Worm (Caenorhabditis elegans) whole organism, young adult: ENCODE data around the gene R08A2.2.

Experiments used
- B0035.1 ChIP-seq: sonication (generic microtip); optimal IDR thresholded peaks from 2 replicates; lab custom pipeline; 2016; ENCODE audit warnings: missing genetic modification characterization, mild to moderate bottlenecking, missing compliant biosample characterization, missing genotype, missing genetic modification reagents
- D2030.7 ChIP-seq: fragments of 200-800 bp; sonication (Bioruptor generic); IDR thresholded peaks from 2 replicates; pipeline ENCODE4 v1.3.6; 2022; ENCODE audit warnings: missing genetic modification reagents, missing genetic modification characterization, missing compliant biosample characterization
- F23B12.7 ChIP-seq: sonication (generic microtip); optimal IDR thresholded peaks from 2 replicates; lab custom pipeline; 2017; ENCODE audit warnings: missing genetic modification characterization, mild to moderate bottlenecking, missing compliant biosample characterization, antibody characterized with exemption, moderate library complexity; ENCODE audit not compliant: insufficient read depth
- F39B2.1 ChIP-seq: fragments of 200-800 bp; sonication (Bioruptor generic); IDR thresholded peaks from 2 replicates; pipeline ENCODE4 v1.3.6; 2022; ENCODE audit warnings: missing genetic modification reagents, missing genetic modification characterization, missing compliant biosample characterization
- F52B5.7 ChIP-seq: sonication (generic microtip); optimal IDR thresholded peaks from 2 replicates; lab custom pipeline; 2016; ENCODE audit warnings: mild to moderate bottlenecking, missing genetic modification characterization, missing compliant biosample characterization
- F57A8.1 ChIP-seq: fragments of 200-800 bp; sonication (Bioruptor generic); optimal IDR thresholded peaks from 2 replicates; lab custom pipeline; 2018; ENCODE audit warnings: mild to moderate bottlenecking, missing genetic modification characterization, moderate library complexity, missing compliant biosample characterization
- K12H6.12 ChIP-seq: fragments of 200-800 bp; sonication (Bioruptor generic); optimal IDR thresholded peaks from 2 replicates; lab custom pipeline; 2018; ENCODE audit warnings: mild to moderate bottlenecking, missing genetic modification characterization, missing compliant biosample characterization
- T26A5.8 ChIP-seq: sonication (generic microtip); optimal IDR thresholded peaks from 2 replicates; lab custom pipeline; 2016; ENCODE audit warnings: missing genetic modification characterization, missing compliant biosample characterization
- Y53F4B.3 ChIP-seq: fragments of 200-800 bp; sonication (Bioruptor generic); IDR thresholded peaks from 2 replicates; pipeline ENCODE4 v1.3.6; 2022; ENCODE audit warnings: missing genetic modification reagents, missing genetic modification characterization, missing compliant biosample characterization
- Y53G8AR.9 ChIP-seq: fragments of 200-800 bp; sonication (Bioruptor generic); conservative IDR thresholded peaks from 2 replicates; pipeline ENCODE4 v1.3.6; 2022; ENCODE audit warnings: missing genetic modification reagents, missing genetic modification characterization, missing compliant biosample characterization
- Y56A3A.18 ChIP-seq: fragments of 200-800 bp; sonication (Bioruptor generic); IDR thresholded peaks from 2 replicates; pipeline ENCODE4 v1.3.6; 2022; ENCODE audit warnings: missing genetic modification reagents, missing genetic modification characterization, missing compliant biosample characterization
- ZK185.1 ChIP-seq: sonication (generic microtip); optimal IDR thresholded peaks from 2 replicates; lab custom pipeline; 2016; ENCODE audit warnings: mild to moderate bottlenecking, missing genetic modification characterization, missing compliant biosample characterization; ENCODE audit not compliant: poor library complexity, severe bottlenecking
- aptf-2 ChIP-seq: fragments of 200-800 bp; sonication (Bioruptor generic); conservative IDR thresholded peaks from 2 replicates; pipeline ENCODE4 v1.3.6; 2022; ENCODE audit warnings: missing genetic modification reagents, missing genetic modification characterization, missing compliant biosample characterization
- aptf-3 ChIP-seq: fragments of 200-800 bp; sonication (Bioruptor generic); IDR thresholded peaks from 2 replicates; pipeline ENCODE4 v1.3.6; 2022; ENCODE audit warnings: missing genetic modification characterization, missing compliant biosample characterization
- bed-1 ChIP-seq: fragments of 200-800 bp; sonication (Bioruptor generic); IDR thresholded peaks from 2 replicates; pipeline ENCODE4 v1.3.6; 2022; ENCODE audit warnings: missing genetic modification reagents, missing genetic modification characterization, missing compliant biosample characterization
- bed-2 ChIP-seq: fragments of 200-800 bp; sonication (Bioruptor generic); IDR thresholded peaks from 2 replicates; pipeline ENCODE4 v1.3.6; 2022; ENCODE audit warnings: missing genetic modification reagents, missing genetic modification characterization, missing compliant biosample characterization
- ceh-40 ChIP-seq: fragments of 200-800 bp; sonication (Bioruptor generic); IDR thresholded peaks from 2 replicates; pipeline ENCODE4 v1.3.6; 2022; ENCODE audit warnings: missing genetic modification characterization, missing compliant biosample characterization
- ceh-58 ChIP-seq: fragments of 200-800 bp; sonication (Bioruptor generic); IDR thresholded peaks from 2 replicates; pipeline ENCODE4 v1.3.6; 2022; ENCODE audit warnings: missing genetic modification characterization, missing compliant biosample characterization
- ceh-91 ChIP-seq: fragments of 200-800 bp; sonication (Bioruptor generic); IDR thresholded peaks from 2 replicates; pipeline ENCODE4 v1.3.6; 2022; ENCODE audit warnings: missing genetic modification reagents, missing genetic modification characterization, missing compliant biosample characterization
- die-1 ChIP-seq: sonication (generic microtip); optimal IDR thresholded peaks from 2 replicates; lab custom pipeline; 2016; ENCODE audit warnings: missing genotype, mild to moderate bottlenecking, missing genetic modification characterization, missing compliant biosample characterization
- dox-1 ChIP-seq: fragments of 200-800 bp; sonication (Bioruptor generic); IDR thresholded peaks from 2 replicates; pipeline ENCODE4 v1.3.6; 2022; ENCODE audit warnings: missing genetic modification reagents, missing genetic modification characterization, missing compliant biosample characterization
- dpff-1 ChIP-seq: sonication (generic microtip); optimal IDR thresholded peaks from 2 replicates; lab custom pipeline; 2017; ENCODE audit warnings: mild to moderate bottlenecking, missing genetic modification characterization, missing compliant biosample characterization
- egl-44 ChIP-seq: fragments of 200-800 bp; sonication (Bioruptor generic); IDR thresholded peaks from 2 replicates; pipeline ENCODE4 v1.3.6; 2022; ENCODE audit warnings: missing genetic modification reagents, missing genetic modification characterization, missing compliant biosample characterization
- ekl-4 ChIP-seq: fragments of 200-800 bp; sonication (Bioruptor generic); IDR thresholded peaks from 2 replicates; pipeline ENCODE4 v1.3.6; 2022; ENCODE audit warnings: missing genetic modification reagents, missing genetic modification characterization, missing compliant biosample characterization
- hmg-1.2 ChIP-seq: fragments of 200-800 bp; sonication (Bioruptor generic); IDR thresholded peaks from 2 replicates; pipeline ENCODE4 v1.3.6; 2022; ENCODE audit warnings: missing genetic modification reagents, missing genetic modification characterization, missing compliant biosample characterization
- hmg-20 ChIP-seq: fragments of 200-800 bp; sonication (Bioruptor generic); IDR thresholded peaks from 2 replicates; pipeline ENCODE4 v1.3.6; 2022; ENCODE audit warnings: missing genetic modification reagents, missing genetic modification characterization, missing compliant biosample characterization
- lag-1 ChIP-seq: fragments of 200-800 bp; sonication (Bioruptor generic); IDR thresholded peaks from 2 replicates; pipeline ENCODE4 v1.3.6; 2022; ENCODE audit warnings: missing genetic modification reagents, missing genetic modification characterization, missing compliant biosample characterization
- let-526 ChIP-seq: fragments of 200-800 bp; sonication (Bioruptor generic); IDR thresholded peaks from 2 replicates; pipeline ENCODE4 v1.3.6; 2022; ENCODE audit warnings: missing genetic modification reagents, missing genetic modification characterization, missing compliant biosample characterization
- lsy-27 ChIP-seq: sonication (generic microtip); optimal IDR thresholded peaks from 2 replicates; lab custom pipeline; 2017; ENCODE audit warnings: missing genetic modification characterization, mild to moderate bottlenecking, missing compliant biosample characterization, antibody characterized with exemption, missing genotype, borderline replicate concordance; ENCODE audit not compliant: insufficient read depth
- mxl-1 ChIP-seq: sonication (generic microtip); optimal IDR thresholded peaks from 2 replicates; lab custom pipeline; 2016; ENCODE audit warnings: missing genetic modification characterization, missing compliant biosample characterization
- nfya-1 ChIP-seq: sonication (generic microtip); optimal IDR thresholded peaks from 2 replicates; lab custom pipeline; 2017; ENCODE audit warnings: antibody characterized with exemption, missing compliant biosample characterization, missing genetic modification characterization, borderline replicate concordance; ENCODE audit not compliant: insufficient read depth
- nhr-120 ChIP-seq: fragments of 200-800 bp; sonication (Bioruptor generic); IDR thresholded peaks from 2 replicates; pipeline ENCODE4 v1.3.6; 2022; ENCODE audit warnings: missing genetic modification characterization, missing compliant biosample characterization
- nhr-179 ChIP-seq: sonication (generic microtip); optimal IDR thresholded peaks from 2 replicates; lab custom pipeline; 2016; ENCODE audit warnings: mild to moderate bottlenecking, missing genetic modification characterization, missing compliant biosample characterization
- nhr-27 ChIP-seq: fragments of 200-800 bp; sonication (Bioruptor generic); optimal IDR thresholded peaks from 2 replicates; lab custom pipeline; 2018; ENCODE audit warnings: mild to moderate bottlenecking, missing genetic modification characterization, moderate library complexity, missing compliant biosample characterization
- nhr-80 ChIP-seq: sonication (generic microtip); optimal IDR thresholded peaks from 2 replicates; lab custom pipeline; 2016; ENCODE audit warnings: missing genetic modification characterization, missing compliant biosample characterization
- nhr-90 ChIP-seq: sonication (generic microtip); optimal IDR thresholded peaks from 2 replicates; lab custom pipeline; 2016; ENCODE audit warnings: missing genotype, mild to moderate bottlenecking, missing genetic modification characterization, missing compliant biosample characterization
- rec-8 ChIP-seq, 2 experiments: sonication (generic microtip); optimal IDR thresholded peaks; 2 replicates each; lab custom pipeline; 2016; ENCODE audit warnings: mild to moderate bottlenecking in 2 of 2, missing genetic modification characterization in 2 of 2, missing genetic modification reagents in 2 of 2, missing genotype in 2 of 2, missing biosample characterization in 1 of 2, missing compliant biosample characterization in 1 of 2, moderate library complexity in 1 of 2
- rpc-1 ChIP-seq, 2 experiments: fragments of 150-350 bp in 1 of 2; sonication (generic microtip) in 1 of 2; optimal IDR thresholded peaks; 2 replicates each; lab custom pipeline; 2014 to 2018; ENCODE audit warnings: missing biosample characterization in 1 of 2, missing genetic modification characterization in 1 of 2, missing genetic modification reagents in 1 of 2, missing genotype in 1 of 2
- sea-2 ChIP-seq: fragments of 200-800 bp; sonication (Bioruptor generic); IDR thresholded peaks from 2 replicates; pipeline ENCODE4 v1.3.6; 2022; ENCODE audit warnings: missing genetic modification characterization, missing compliant biosample characterization
- sptf-2 ChIP-seq: fragments of 200-800 bp; sonication (Bioruptor generic); optimal IDR thresholded peaks from 2 replicates; lab custom pipeline; 2018; ENCODE audit warnings: mild to moderate bottlenecking, missing genetic modification characterization, missing compliant biosample characterization
- tbp1 ChIP-seq: fragments of 200-800 bp; sonication (Bioruptor generic); optimal IDR thresholded peaks from 2 replicates; lab custom pipeline; 2018; ENCODE audit warnings: mild to moderate bottlenecking, missing genetic modification characterization, missing compliant biosample characterization
- unc-62 ChIP-seq: fragments of 150-350 bp; optimal IDR thresholded peaks from 2 replicates; lab custom pipeline; 2014; ENCODE audit warnings: missing biosample characterization, missing genetic modification reagents, missing genetic modification characterization
- zfh-2 ChIP-seq: fragments of 200-800 bp; sonication (Bioruptor generic); conservative IDR thresholded peaks from 2 replicates; pipeline ENCODE4 v1.3.6; 2022; ENCODE audit warnings: missing genetic modification reagents, missing genetic modification characterization, missing compliant biosample characterization
- ztf-28 ChIP-seq: fragments of 200-800 bp; sonication (Bioruptor generic); IDR thresholded peaks from 2 replicates; pipeline ENCODE4 v1.3.6; 2022; ENCODE audit warnings: missing genetic modification reagents, missing genetic modification characterization, missing compliant biosample characterization
- ztf-6 ChIP-seq: fragments of 200-800 bp; sonication (Bioruptor generic); IDR thresholded peaks from 2 replicates; pipeline ENCODE4 v1.3.6; 2022; ENCODE audit warnings: missing genetic modification reagents, missing genetic modification characterization, missing compliant biosample characterization

Gene R08A2.2

DNA sequence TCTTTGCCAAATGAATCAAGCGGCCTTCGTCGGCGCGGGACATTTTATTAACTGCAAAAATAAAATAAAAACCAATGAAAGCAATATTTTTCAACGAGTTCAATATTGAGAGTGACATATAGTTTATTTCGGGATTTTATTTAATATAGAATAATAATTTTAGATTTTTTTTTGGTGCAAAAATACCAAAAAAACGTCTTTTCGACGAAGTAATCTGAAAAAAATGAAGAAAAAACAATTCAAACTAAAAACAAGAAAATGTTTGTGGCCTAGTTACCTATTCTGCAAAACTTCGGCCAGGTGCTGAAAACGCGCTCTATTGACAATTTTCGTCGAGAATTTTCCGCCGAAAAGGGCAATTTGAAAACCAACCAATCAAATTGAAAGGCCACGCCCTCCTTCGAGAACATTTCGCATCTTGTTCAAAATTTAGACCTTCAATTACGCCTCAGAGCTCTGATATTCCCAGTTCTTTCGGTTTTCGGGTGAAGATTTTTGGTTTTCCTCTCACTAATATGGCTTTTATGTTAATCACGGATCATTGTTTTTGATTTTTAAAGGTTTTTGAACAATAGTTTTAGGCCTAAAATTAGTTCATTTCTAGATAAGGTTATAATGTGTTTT is 30.0 kb downstream of the R08A2.2 start, which contains the start of gene C47E8.4 (continued):
- peak; percentile 75; the same call in 1 of the 2 replicates for TF ChIP-seq aptf-3 (GFP tag; lab: Robert Waterston, UW)
- peak; percentile 89 for TF ChIP-seq B0035.1 (tag; lab: Kevin White, UChicago)
- no peak for TF ChIP-seq ceh-40 (GFP tag; lab: Robert Waterston, UW)
- TF ChIP-seq tbp1 (GFP tag; lab: Kevin White, UChicago), result peak; percentile 76
- TF ChIP-seq D2030.7 (GFP tag; lab: Robert Waterston, UW), result peak; percentile 93
- no peak for TF ChIP-seq lag-1 (GFP tag; lab: Robert Waterston, UW)
- TF ChIP-seq Y53F4B.3 (GFP tag; lab: Robert Waterston, UW), result peak; percentile 48; the same call in 1 of the 2 replicates
- TF ChIP-seq hmg-1.2 (GFP tag; lab: Robert Waterston, UW), result peak; percentile 72
- TF ChIP-seq zfh-2, result no peak
- TF ChIP-seq sea-2 (GFP tag; lab: Robert Waterston, UW), result peak; percentile 95
- 0 out of 2 replicates have a peak, but pooled peaks have one; percentile 43 for TF ChIP-seq bed-1 (GFP tag; lab: Robert Waterston, UW)
- TF ChIP-seq hmg-20 (GFP tag; lab: Robert Waterston, UW), result peak; percentile 91
- TF ChIP-seq F23B12.7 (tag; lab: Kevin White, UChicago), result peak; percentile 60
- peak; percentile 63 to 81 for TF ChIP-seq rec-8 (tag; optimal IDR thresholded peaks at IDR 0.05; lab: Kevin White, UChicago)
- peak; percentile 55 for TF ChIP-seq nhr-80 (tag; lab: Kevin White, UChicago)
- TF ChIP-seq nhr-179 (tag; lab: Kevin White, UChicago), result no peak
- TF ChIP-seq K12H6.12 (tag; lab: Kevin White, UChicago), result peak; percentile 96
- TF ChIP-seq nhr-27 (tag; lab: Kevin White, UChicago), result peak; percentile 92
- peak; percentile 56 for TF ChIP-seq rpc-1 (optimal IDR thresholded peaks at IDR 0.05; lab: Kevin White, UChicago)
- TF ChIP-seq rpc-1 (tag; optimal IDR thresholded peaks at IDR 0.05; lab: Kevin White, UChicago), result peak; percentile 0
- peak; percentile 80; the same call in 1 of the 2 replicates for TF ChIP-seq F39B2.1 (GFP tag; lab: Robert Waterston, UW)
- 0 out of 2 replicates have a peak, but pooled peaks have one; percentile 79 for TF ChIP-seq nhr-120 (GFP tag; lab: Robert Waterston, UW)
- peak; percentile 95 for TF ChIP-seq dox-1 (GFP tag; lab: Robert Waterston, UW)
- peak; percentile 73 for TF ChIP-seq egl-44 (GFP tag; lab: Robert Waterston, UW)
- no peak for TF ChIP-seq die-1 (tag; lab: Kevin White, UChicago)
- peak; percentile 94 for TF ChIP-seq ztf-28
- TF ChIP-seq F52B5.7, result peak; percentile 88
- peak; percentile 98 for TF ChIP-seq ekl-4 (GFP tag; lab: Robert Waterston, UW)
- TF ChIP-seq T26A5.8 (tag; lab: Kevin White, UChicago), result no peak
- TF ChIP-seq aptf-2 (GFP tag; lab: Robert Waterston, UW), result peak; percentile 68
- TF ChIP-seq unc-62, result peak; percentile 34
- no peak for TF ChIP-seq nhr-90 (tag; lab: Kevin White, UChicago)
- TF ChIP-seq bed-2 (GFP tag; lab: Robert Waterston, UW), result peak; percentile 95
- no peak for TF ChIP-seq nfya-1 (tag; lab: Kevin White, UChicago)
- TF ChIP-seq lsy-27 (tag; lab: Kevin White, UChicago), result no peak
- peak; percentile 95 for TF ChIP-seq Y53G8AR.9
- TF ChIP-seq Y56A3A.18 (GFP tag; lab: Robert Waterston, UW), result peak; percentile 62; the same call in 1 of the 2 replicates
- peak; percentile 46 for TF ChIP-seq dpff-1
- peak; percentile 97 for TF ChIP-seq ZK185.1 (tag; lab: Kevin White, UChicago)
- peak; percentile 68; the same call in 1 of the 2 replicates for TF ChIP-seq ztf-6
- no peak for TF ChIP-seq F57A8.1 (GFP tag; lab: Kevin White, UChicago)
- TF ChIP-seq sptf-2 (GFP tag; lab: Kevin White, UChicago), result no peak
- no peak for TF ChIP-seq mxl-1 (tag; lab: Kevin White, UChicago)
- TF ChIP-seq ceh-91 (GFP tag; lab: Robert Waterston, UW), result peak; percentile 93
- peak; percentile 96 for TF ChIP-seq let-526
- TF ChIP-seq ceh-58, result 0 out of 2 replicates have a peak, but pooled peaks have one; percentile 79
